Worm (Caenorhabditis elegans) whole organism, late embryonic: Measurements from ENCODE around the gene T20B12.4.

Source experiments
- C08G9.2 ChIP-seq: sonication (generic microtip); optimal IDR thresholded peaks from 2 replicates; lab custom pipeline; 2016; ENCODE audit warnings: mild to moderate bottlenecking, missing genetic modification characterization, moderate library complexity, missing compliant biosample characterization
- Y22D7AL.16 ChIP-seq: sonication (generic microtip); optimal IDR thresholded peaks from 2 replicates; lab custom pipeline; 2016; ENCODE audit warnings: missing genetic modification characterization, missing compliant biosample characterization
- ahr-1 ChIP-seq: sonication (generic microtip); optimal IDR thresholded peaks from 2 replicates; lab custom pipeline; 2016; ENCODE audit warnings: missing genetic modification characterization, missing compliant biosample characterization
- ceh-2 ChIP-seq: sonication (generic microtip); optimal IDR thresholded peaks from 2 replicates; lab custom pipeline; 2016; ENCODE audit warnings: missing genotype, missing genetic modification characterization, missing compliant biosample characterization
- fkh-10 ChIP-seq: fragments of 150-350 bp; optimal IDR thresholded peaks from 2 replicates; lab custom pipeline; 2014; ENCODE audit warnings: missing biosample characterization, missing genetic modification reagents, missing genetic modification characterization
- hlh-30 ChIP-seq: sonication (generic microtip); optimal IDR thresholded peaks from 2 replicates; lab custom pipeline; 2017; ENCODE audit warnings: antibody characterized with exemption, missing genetic modification characterization, missing compliant biosample characterization; ENCODE audit not compliant: insufficient read depth
- hlh-6 ChIP-seq: sonication (generic microtip); optimal IDR thresholded peaks from 2 replicates; lab custom pipeline; 2016; ENCODE audit warnings: missing genotype, missing genetic modification characterization, missing compliant biosample characterization
- hlh-8 ChIP-seq: sonication (generic microtip); optimal IDR thresholded peaks from 2 replicates; lab custom pipeline; 2016; ENCODE audit warnings: missing genotype, missing genetic modification characterization, missing compliant biosample characterization
- lin-11 ChIP-seq: fragments of 200-800 bp; sonication (Bioruptor generic); optimal IDR thresholded peaks from 2 replicates; lab custom pipeline; 2018; ENCODE audit warnings: mild to moderate bottlenecking, missing genetic modification characterization, missing compliant biosample characterization
- mec-3 ChIP-seq: sonication (generic microtip); optimal IDR thresholded peaks from 2 replicates; lab custom pipeline; 2016; ENCODE audit warnings: borderline replicate concordance, missing genetic modification characterization, missing compliant biosample characterization
- nfya-1 ChIP-seq: sonication (generic microtip); optimal IDR thresholded peaks from 2 replicates; lab custom pipeline; 2017; ENCODE audit warnings: missing genetic modification characterization, mild to moderate bottlenecking, missing compliant biosample characterization, antibody characterized with exemption, moderate library complexity
- npax-4 ChIP-seq: sonication (generic microtip); optimal IDR thresholded peaks from 2 replicates; lab custom pipeline; 2016; ENCODE audit warnings: missing genetic modification characterization, missing compliant biosample characterization
- pag-3 ChIP-seq: sonication (generic microtip); optimal IDR thresholded peaks from 2 replicates; lab custom pipeline; 2016; ENCODE audit warnings: missing compliant biosample characterization, missing genetic modification characterization, borderline replicate concordance
- sox-4 ChIP-seq: sonication (generic microtip); optimal IDR thresholded peaks from 2 replicates; lab custom pipeline; 2017; ENCODE audit warnings: mild to moderate bottlenecking, missing genetic modification characterization, inconsistent platforms, missing compliant biosample characterization

- TF ChIP-seq nfya-1 (tag; lab: Kevin White, UChicago) (peak; percentile 21), hlh-8 (tag; lab: Kevin White, UChicago) (no peak), ceh-2 (tag; lab: Kevin White, UChicago) (no peak), hlh-6 (tag; lab: Kevin White, UChicago) (no peak), npax-4 (tag; lab: Kevin White, UChicago) (no peak), sox-4 (no peak), fkh-10 (GFP tag; lab: Kevin White, UChicago) (no peak), Y22D7AL.16 (tag; lab: Kevin White, UChicago) (no peak), mec-3 (tag; lab: Kevin White, UChicago) (no peak), ahr-1 (tag; lab: Kevin White, UChicago) (no peak), C08G9.2 (tag; lab: Kevin White, UChicago) (no peak), pag-3 (tag; lab: Kevin White, UChicago) (no peak), hlh-30 (peak; percentile 88), lin-11 (no peak)
Observed at ce11 chrIII:7376143-7376802, 8.8 kb downstream of the T20B12.4 start.
